Fruit fly (Drosophila melanogaster) whole organism, embryonic: ENCODE data around the gene dmGlut.
"Not testable (repeated sequence)": the region's sequence is repeated elsewhere in the genome, so short reads cannot be mapped to it uniquely, and the experiment has no call there.

ENCODE experiments used
- Adf1 ChIP-seq: fragments of 200-800 bp; sonication (Bioruptor generic); IDR thresholded peaks from 2 replicates; pipeline ENCODE4 v1.3.6; 2022; ENCODE audit warnings: missing biosample characterization, missing genetic modification characterization
- Blimp-1 ChIP-seq: fragments of 200-800 bp; sonication (Bioruptor generic); optimal IDR thresholded peaks from 3 replicates; lab custom pipeline; 2018; ENCODE audit warnings: missing biosample characterization, missing genetic modification characterization, mild to moderate bottlenecking, moderate library complexity, missing genetic modification reagents
- CG11504 ChIP-seq: fragments of 200-800 bp; sonication (Bioruptor generic); optimal IDR thresholded peaks from 3 replicates; lab custom pipeline; 2019; ENCODE audit warnings: missing biosample characterization, mild to moderate bottlenecking, missing genetic modification characterization, moderate library complexity
- CG12744 ChIP-seq: fragments of 200-800 bp; sonication (Bioruptor generic); optimal IDR thresholded peaks from 2 replicates; lab custom pipeline; 2016; ENCODE audit warnings: missing biosample characterization, missing genetic modification characterization
- CG15073 ChIP-seq: fragments of 200-800 bp; sonication (Bioruptor generic); optimal IDR thresholded peaks from 2 replicates; lab custom pipeline; 2016; ENCODE audit warnings: missing biosample characterization, missing genetic modification characterization
- CG17385 ChIP-seq: fragments of 200-800 bp; sonication (Bioruptor generic); optimal IDR thresholded peaks from 3 replicates; lab custom pipeline; 2018; ENCODE audit warnings: missing biosample characterization, mild to moderate bottlenecking, missing genetic modification characterization
- CG17568 ChIP-seq: fragments of 200-800 bp; sonication (Bioruptor generic); optimal IDR thresholded peaks from 2 replicates; lab custom pipeline; 2018; ENCODE audit warnings: missing biosample characterization, mild to moderate bottlenecking, missing genetic modification characterization, moderate library complexity
- CG17829 ChIP-seq: fragments of 200-800 bp; optimal IDR thresholded peaks from 2 replicates; lab custom pipeline; 2019; ENCODE audit warnings: missing biosample characterization, mild to moderate bottlenecking, missing genetic modification characterization, moderate library complexity
- CG2712 ChIP-seq: fragments of 200-800 bp; optimal IDR thresholded peaks from 3 replicates; lab custom pipeline; 2019; ENCODE audit warnings: missing biosample characterization, mild to moderate bottlenecking, missing genetic modification characterization, moderate library complexity
- CG34376 ChIP-seq: fragments of 200-800 bp; sonication (Bioruptor generic); optimal IDR thresholded peaks from 2 replicates; lab custom pipeline; 2018; ENCODE audit warnings: missing biosample characterization, mild to moderate bottlenecking, missing genetic modification characterization
- CG6854 ChIP-seq: fragments of 200-800 bp; sonication (Bioruptor generic); optimal IDR thresholded peaks from 3 replicates; lab custom pipeline; 2017; ENCODE audit warnings: missing biosample characterization, mild to moderate bottlenecking, missing genetic modification characterization
- CG7928 ChIP-seq: fragments of 200-800 bp; sonication (Bioruptor generic); optimal IDR thresholded peaks from 2 replicates; lab custom pipeline; 2017; ENCODE audit warnings: missing biosample characterization, mild to moderate bottlenecking, missing genetic modification characterization
- CG8290 ChIP-seq, 3 experiments: fragments of 200-800 bp; sonication (Bioruptor generic); optimal IDR thresholded peaks; 2 replicates each; lab custom pipeline; 2016 to 2019; ENCODE audit warnings: missing biosample characterization in 3 of 3, missing genetic modification characterization in 3 of 3, mild to moderate bottlenecking in 2 of 3, moderate library complexity in 1 of 3
- CG9797 ChIP-seq: fragments of 200-800 bp; sonication (Bioruptor generic); optimal IDR thresholded peaks from 3 replicates; lab custom pipeline; 2018; ENCODE audit warnings: missing biosample characterization, mild to moderate bottlenecking, missing genetic modification characterization
- D19A ChIP-seq: fragments of 200-800 bp; optimal IDR thresholded peaks from 3 replicates; lab custom pipeline; 2019; ENCODE audit warnings: missing biosample characterization, mild to moderate bottlenecking, missing genetic modification characterization, moderate library complexity
- Deaf1 ChIP-seq: fragments of 200-800 bp; optimal IDR thresholded peaks from 3 replicates; lab custom pipeline; 2019; ENCODE audit warnings: missing biosample characterization, mild to moderate bottlenecking, missing genetic modification characterization, moderate library complexity
- Dref ChIP-seq: fragments of 200-800 bp; sonication (Bioruptor generic); IDR thresholded peaks from 2 replicates; pipeline ENCODE4 v1.3.6; 2022; ENCODE audit warnings: missing biosample characterization, missing genetic modification characterization
- E2f2 ChIP-seq: fragments of 200-800 bp; sonication (Bioruptor generic); IDR thresholded peaks from 2 replicates; pipeline ENCODE4 v1.3.6; 2022; ENCODE audit warnings: missing biosample characterization, missing genetic modification characterization
- Gsc ChIP-seq: fragments of 200-800 bp; sonication (Bioruptor generic); IDR thresholded peaks from 2 replicates; pipeline ENCODE4 v1.3.6; 2022; ENCODE audit warnings: missing biosample characterization, missing genetic modification characterization
- Hr78 ChIP-seq, 2 experiments: fragments of 200-800 bp in 1 of 2; fragments of >200 bp in 1 of 2; sonication (Bioruptor generic) in 1 of 2; optimal IDR thresholded peaks; 2 replicates each; lab custom pipeline; 2017 to 2019; ENCODE audit warnings: missing biosample characterization in 2 of 2, missing genetic modification characterization in 2 of 2, mild to moderate bottlenecking in 1 of 2, moderate library complexity in 1 of 2
- MESR4 ChIP-seq: fragments of 200-800 bp; sonication (Bioruptor generic); optimal IDR thresholded peaks from 2 replicates; lab custom pipeline; 2018; ENCODE audit warnings: missing biosample characterization, mild to moderate bottlenecking, missing genetic modification characterization, moderate library complexity
- Med ChIP-seq: fragments of 200-800 bp; sonication (Bioruptor generic); peaks from one replicate; lab custom pipeline; 2016; ENCODE audit warnings: missing biosample characterization, missing genetic modification characterization, mild to moderate bottlenecking, inconsistent platforms, moderate library complexity
- NFAT ChIP-seq: fragments of 200-800 bp; sonication (Bioruptor generic); IDR thresholded peaks from 2 replicates; pipeline ENCODE4 v1.3.6; 2022; ENCODE audit warnings: missing biosample characterization, missing genetic modification characterization
- Nf-YB ChIP-seq: fragments of 200-800 bp; sonication (Bioruptor generic); optimal IDR thresholded peaks from 3 replicates; lab custom pipeline; 2019; ENCODE audit warnings: missing biosample characterization, mild to moderate bottlenecking, missing genetic modification characterization, moderate library complexity
- Nf-YC ChIP-seq: fragments of 200-800 bp; optimal IDR thresholded peaks from 3 replicates; lab custom pipeline; 2019; ENCODE audit warnings: missing biosample characterization, mild to moderate bottlenecking, missing genetic modification characterization, moderate library complexity
- Pdp1 ChIP-seq, 2 experiments: fragments of 200-800 bp; sonication (Bioruptor generic); optimal IDR thresholded peaks; 3 replicates each; lab custom pipeline; 2016; ENCODE audit warnings: missing biosample characterization in 2 of 2, missing genetic modification characterization in 2 of 2, mild to moderate bottlenecking in 1 of 2, moderate library complexity in 1 of 2
- Sin3A ChIP-seq: fragments of >200 bp; optimal IDR thresholded peaks from 2 replicates; lab custom pipeline; 2018
- Stat92E ChIP-seq, 3 experiments: fragments of >200 bp in 2 of 3; fragments of 200-800 bp in 1 of 3; sonication (Bioruptor generic) in 1 of 3; optimal IDR thresholded peaks; 2 replicates each; lab custom pipeline; 2017 to 2019; ENCODE audit warnings: missing biosample characterization in 3 of 3, missing genetic modification characterization in 3 of 3, mild to moderate bottlenecking in 1 of 3, moderate library complexity in 1 of 3
- btn ChIP-seq: fragments of 200-800 bp; sonication (Bioruptor generic); optimal IDR thresholded peaks from 2 replicates; lab custom pipeline; 2016; ENCODE audit warnings: missing biosample characterization, missing genetic modification characterization
- crp ChIP-seq, 2 experiments: fragments of 200-800 bp; sonication (Bioruptor generic); optimal IDR thresholded peaks; 2 replicates in 1 of 2; 3 replicates in 1 of 2; lab custom pipeline; 2017; ENCODE audit warnings: missing biosample characterization in 2 of 2, missing genetic modification characterization in 2 of 2, mild to moderate bottlenecking in 1 of 2, moderate library complexity in 1 of 2
- dimm ChIP-seq: fragments of 200-800 bp; sonication (Bioruptor generic); IDR thresholded peaks from 2 replicates; pipeline ENCODE4 v1.3.6; 2022; ENCODE audit warnings: missing biosample characterization, missing genetic modification characterization
- fru ChIP-seq: fragments of >200 bp; optimal IDR thresholded peaks from 2 replicates; lab custom pipeline; 2017
- gfzf ChIP-seq: fragments of 200-800 bp; sonication (Bioruptor generic); optimal IDR thresholded peaks from 2 replicates; lab custom pipeline; 2016; ENCODE audit warnings: missing biosample characterization, mild to moderate bottlenecking, missing genetic modification characterization, moderate library complexity
- maf-S ChIP-seq: fragments of 200-800 bp; sonication (Bioruptor generic); optimal IDR thresholded peaks from 2 replicates; lab custom pipeline; 2016; ENCODE audit warnings: missing biosample characterization, missing genetic modification characterization
- ssp ChIP-seq: fragments of 200-800 bp; sonication (Bioruptor generic); IDR thresholded peaks from 2 replicates; pipeline ENCODE4 v1.3.6; 2022; ENCODE audit warnings: missing biosample characterization, missing genetic modification characterization
- sug ChIP-seq: fragments of 200-800 bp; optimal IDR thresholded peaks from 2 replicates; lab custom pipeline; 2019; ENCODE audit warnings: missing biosample characterization, mild to moderate bottlenecking, missing genetic modification characterization, moderate library complexity
- wor ChIP-seq: fragments of 200-800 bp; sonication (Bioruptor generic); IDR thresholded peaks from 2 replicates; pipeline ENCODE4 v1.3.6; 2022; ENCODE audit warnings: missing biosample characterization, missing genetic modification characterization
- zen ChIP-seq: fragments of 200-800 bp; sonication (Bioruptor generic); optimal IDR thresholded peaks from 3 replicates; lab custom pipeline; 2018; ENCODE audit warnings: missing biosample characterization, mild to moderate bottlenecking, missing genetic modification characterization, moderate library complexity
- zfh1 ChIP-seq: fragments of 200-800 bp; sonication (Bioruptor generic); IDR thresholded peaks from 3 replicates; pipeline ENCODE4 v1.3.6; 2022; ENCODE audit warnings: missing biosample characterization, missing genetic modification characterization

The dmGlut gene

DNA sequence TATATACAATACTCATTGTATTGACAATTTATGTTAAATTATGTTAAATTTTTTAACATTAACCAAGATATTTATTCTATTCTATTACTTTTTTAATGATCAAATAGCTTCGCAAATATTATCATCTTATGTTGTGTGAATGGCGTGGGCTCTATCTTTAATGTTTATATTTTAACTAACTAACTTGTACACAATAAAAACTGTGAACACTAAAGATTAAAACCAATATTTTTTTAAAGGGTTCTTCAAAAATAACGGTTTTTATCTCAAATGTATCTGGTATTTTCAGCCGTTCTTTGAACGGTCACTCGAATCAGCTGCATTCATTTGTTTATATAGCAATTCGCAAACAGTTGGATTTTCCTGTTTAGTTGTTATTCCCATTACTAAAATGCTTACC, 34.6 kb upstream of the dmGlut start, which contains the start of gene Ada1-2:
TSS of gene Ada1-2 (plus strand) at position 301 of the 400 bp plus-strand sequence.
- not testable (repeated sequence) for TF ChIP-seq Gsc; zen (tag; lab: Kevin White, UChicago); maf-S (GFP tag; lab: Kevin White, UChicago)

DNA sequence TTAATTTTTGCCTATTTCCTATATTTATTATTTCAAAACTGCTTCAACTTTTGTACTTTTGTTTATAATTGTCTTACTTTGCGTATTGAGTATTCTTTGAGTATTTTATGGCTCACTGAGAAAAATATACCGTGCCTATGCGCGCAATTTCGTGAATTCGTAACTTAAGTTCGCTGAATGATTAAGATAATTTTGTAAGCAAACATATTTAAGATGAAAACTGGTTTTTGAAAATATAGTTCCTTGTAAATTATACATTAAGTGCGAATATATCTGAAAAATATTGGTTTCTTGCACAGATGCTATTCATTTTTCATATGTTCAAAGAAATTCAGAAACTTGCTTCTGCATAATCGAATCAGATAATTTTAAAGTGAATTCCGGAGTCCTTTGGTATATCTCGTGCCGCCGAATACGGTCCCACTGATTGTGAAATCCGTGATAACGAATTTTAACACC, 31.9 kb upstream of the dmGlut start, which contains the start of the genes CG18789 and Qtzl:
TSS of gene CG18789 (minus strand) at position 101 of the 459 bp plus-strand sequence.
TSS of gene Qtzl (plus strand) at position 409 of the 459 bp plus-strand sequence.
- not testable (repeated sequence) for TF ChIP-seq CG11504 (tag; lab: Kevin White, UChicago); zfh1 (GFP tag; lab: Robert Waterston, UW); CG6854

DNA sequence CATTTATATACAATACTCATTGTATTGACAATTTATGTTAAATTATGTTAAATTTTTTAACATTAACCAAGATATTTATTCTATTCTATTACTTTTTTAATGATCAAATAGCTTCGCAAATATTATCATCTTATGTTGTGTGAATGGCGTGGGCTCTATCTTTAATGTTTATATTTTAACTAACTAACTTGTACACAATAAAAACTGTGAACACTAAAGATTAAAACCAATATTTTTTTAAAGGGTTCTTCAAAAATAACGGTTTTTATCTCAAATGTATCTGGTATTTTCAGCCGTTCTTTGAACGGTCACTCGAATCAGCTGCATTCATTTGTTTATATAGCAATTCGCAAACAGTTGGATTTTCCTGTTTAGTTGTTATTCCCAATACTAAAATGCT, 30.7 kb upstream of the dmGlut start, which contains the start of gene Ada1-1:
TSS of gene Ada1-1 (plus strand) at position 301 of the 400 bp plus-strand sequence.
- not testable (repeated sequence) for TF ChIP-seq Dref; NFAT (GFP tag; lab: Robert Waterston, UW); CG12744 (GFP tag; lab: Kevin White, UChicago)

DNA sequence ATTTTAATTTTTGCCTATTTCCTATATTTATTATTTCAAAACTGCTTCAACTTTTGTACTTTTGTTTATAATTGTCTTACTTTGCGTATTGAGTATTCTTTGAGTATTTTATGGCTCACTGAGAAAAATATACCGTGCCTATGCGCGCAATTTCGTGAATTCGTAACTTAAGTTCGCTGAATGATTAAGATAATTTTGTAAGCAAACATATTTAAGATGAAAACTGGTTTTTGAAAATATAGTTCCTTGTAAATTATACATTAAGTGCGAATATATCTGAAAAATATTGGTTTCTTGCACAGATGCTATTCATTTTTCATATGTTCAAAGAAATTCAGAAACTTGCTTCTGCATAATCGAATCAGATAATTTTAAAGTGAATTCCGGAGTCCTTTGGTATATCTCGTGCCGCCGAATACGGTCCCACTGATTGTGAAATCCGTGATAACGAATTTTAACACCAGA, 28.0 kb upstream of the dmGlut start, which contains the start of the genes CG18787 and Nfs1:
TSS of gene CG18787 (minus strand) at position 101 of the 465 bp plus-strand sequence.
TSS of gene Nfs1 (plus strand) at position 415 of the 465 bp plus-strand sequence.
- TF ChIP-seq dimm, ssp, btn: not testable (repeated sequence)
- TF ChIP-seq, all 482 proteins: peak for 0; not testable (repeated sequence) for 482

DNA sequence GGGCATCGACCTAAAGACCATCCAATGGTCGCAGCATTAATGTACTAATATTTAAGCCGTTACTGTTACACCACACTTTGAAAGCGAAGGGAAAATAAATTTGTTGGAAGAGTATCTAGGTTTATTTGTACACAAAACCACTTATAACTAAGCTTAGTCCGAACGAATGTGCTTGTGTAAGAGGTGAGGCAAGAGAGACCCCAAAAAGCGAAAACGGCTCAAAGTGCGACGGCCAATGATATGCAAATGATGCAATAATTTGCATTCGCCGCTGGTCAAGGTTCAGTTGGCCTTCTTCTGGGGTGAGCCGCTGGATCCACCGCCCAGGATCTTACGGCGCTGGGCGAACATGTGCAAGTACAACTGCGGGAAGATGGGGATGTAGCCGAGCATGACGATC, 26.1 kb upstream of the dmGlut start:
- TF ChIP-seq wor (GFP tag; lab: Robert Waterston, UW) (no peak), CG17568 (GFP tag; lab: Kevin White, UChicago) (no peak), CG15073 (GFP tag; lab: Kevin White, UChicago) (peak; percentile 65), Pdp1 (GFP tag; optimal IDR thresholded peaks at IDR 0.05; lab: Kevin White, UChicago) (peak in 1 of 2 experiments; percentile 68), Adf1 (GFP tag; lab: Robert Waterston, UW) (no peak), fru (lab: Kevin White, UChicago) (no peak), D19A (tag; lab: Kevin White, UChicago) (peak; percentile 11), Sin3A (lab: Kevin White, UChicago) (no peak)

DNA sequence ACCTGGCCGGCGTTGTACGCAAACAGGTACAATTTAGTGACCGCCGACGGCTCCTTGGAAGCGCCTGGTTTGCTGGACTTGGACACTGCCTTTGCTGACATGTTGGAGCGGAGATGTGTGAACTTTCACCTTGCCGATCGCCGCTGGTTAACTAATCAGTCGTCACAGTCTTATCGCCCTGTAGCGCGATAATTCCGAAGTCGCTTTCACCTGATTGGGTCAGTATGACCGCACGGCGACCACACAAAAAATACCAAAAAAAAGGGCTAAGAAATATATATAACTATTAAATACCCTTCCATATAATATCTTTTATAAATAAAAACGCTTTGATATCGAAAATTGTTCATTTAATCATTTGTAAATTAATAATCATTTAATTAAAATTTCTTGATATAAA, 25.2 kb upstream of the dmGlut start, which contains the start of gene Hacd1:
TSS of gene Hacd1 (minus strand) at position 216 of the 400 bp plus-strand sequence.
- TF ChIP-seq MESR4 (GFP tag; lab: Kevin White, UChicago): peak; percentile 74
- peak; percentile 8 for TF ChIP-seq Deaf1 (tag; lab: Kevin White, UChicago)
- peak; percentile 60 for TF ChIP-seq sug
- no peak for TF ChIP-seq Adf1 (GFP tag; lab: Robert Waterston, UW)
- peak; percentile 4 for TF ChIP-seq CG17385 (GFP tag; lab: Kevin White, UChicago)
- peak; percentile 27 for TF ChIP-seq CG34376
- peak; percentile 99 for TF ChIP-seq D19A (tag; lab: Kevin White, UChicago)
- TF ChIP-seq Blimp-1: peak; percentile 45
- peak; percentile 76 for TF ChIP-seq Nf-YC (tag; lab: Kevin White, UChicago)
- peak in 1 of 2 experiments; percentile 99 for TF ChIP-seq Hr78 (GFP tag; optimal IDR thresholded peaks at IDR 0.05; lab: Kevin White, UChicago)
- peak; percentile 51 for TF ChIP-seq gfzf (GFP tag; lab: Kevin White, UChicago)
- TF ChIP-seq CG8290 (GFP tag; optimal IDR thresholded peaks at IDR 0.05; lab: Kevin White, UChicago): no peak
- peak in 1 of 2 experiments; percentile 14 for TF ChIP-seq CG8290 (tag; optimal IDR thresholded peaks at IDR 0.05; lab: Kevin White, UChicago)
- TF ChIP-seq Stat92E (GFP tag; optimal IDR thresholded peaks at IDR 0.05; lab: Kevin White, UChicago): peak in 1 of 3 experiments; percentile 4
- peak in 1 of 2 experiments; percentile 42 for TF ChIP-seq crp (GFP tag; optimal IDR thresholded peaks at IDR 0.05; lab: Kevin White, UChicago)
- TF ChIP-seq CG2712 (tag; lab: Kevin White, UChicago): peak; percentile 12
- peak; percentile 62 for TF ChIP-seq CG9797 (GFP tag; lab: Kevin White, UChicago)
- peak; percentile 68 for TF ChIP-seq Nf-YB (GFP tag; lab: Kevin White, UChicago)
- TF ChIP-seq Med: peak; percentile 64
- TF ChIP-seq E2f2: no peak
- no peak for TF ChIP-seq CG7928 (GFP tag; lab: Kevin White, UChicago)
- peak; percentile 1 for TF ChIP-seq CG17829
